Worm (Caenorhabditis elegans) whole organism, L4/young adult: ENCODE results near the gene unc-116.
A peak's percentile ranks its signal among the peaks of the same experiment; 100 is the strongest.

Experiments
- W03F9.2 ChIP-seq: fragments of 150-350 bp; optimal IDR thresholded peaks from 2 replicates; lab custom pipeline; 2014; ENCODE audit warnings: missing biosample characterization, missing genetic modification characterization
- dao-5 ChIP-seq: sonication (generic microtip); optimal IDR thresholded peaks from 2 replicates; lab custom pipeline; 2016; ENCODE audit warnings: missing genotype, missing genetic modification characterization, moderate library complexity, missing compliant biosample characterization

DNA sequence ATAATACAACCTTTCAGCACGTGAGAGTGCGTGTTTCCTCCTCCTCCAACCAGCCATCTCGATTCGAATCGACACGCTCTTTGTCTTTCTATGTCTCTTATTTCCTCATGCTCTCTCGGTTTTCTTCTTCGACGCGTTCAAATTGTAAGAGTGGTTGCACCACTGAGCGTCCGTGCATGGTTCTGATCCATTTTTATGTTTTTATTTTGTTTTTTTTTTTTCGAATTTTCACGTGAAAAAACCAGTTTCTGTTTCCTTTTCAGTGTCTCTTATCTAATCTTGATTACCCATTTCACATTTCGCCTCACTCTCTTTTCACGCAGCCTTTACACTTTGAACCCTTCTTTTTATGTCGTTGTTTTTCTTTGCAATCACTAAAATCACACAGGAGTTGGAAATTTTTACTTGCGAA, 15.9 kb upstream of the unc-116 start:
- TF ChIP-seq dao-5 (no peak), W03F9.2 (peak; percentile 26)
